Fruit fly (Drosophila melanogaster) whole organism, embryonic: ENCODE measurements around the gene BORCS6.

Experiments used
- CG10274 ChIP-seq: fragments of 200-800 bp; sonication (Bioruptor generic); optimal IDR thresholded peaks from 3 replicates; lab custom pipeline; 2017; ENCODE audit warnings: missing biosample characterization, mild to moderate bottlenecking, missing genetic modification characterization
- CG10462 ChIP-seq: fragments of 200-800 bp; sonication (Bioruptor generic); optimal IDR thresholded peaks from 2 replicates; lab custom pipeline; 2016; ENCODE audit warnings: missing biosample characterization, missing genetic modification characterization
- CG10543 ChIP-seq: fragments of 200-800 bp; sonication (Bioruptor generic); optimal IDR thresholded peaks from 3 replicates; lab custom pipeline; 2017; ENCODE audit warnings: missing biosample characterization, mild to moderate bottlenecking, missing genetic modification characterization, moderate library complexity
- CG11093 ChIP-seq: fragments of 200-800 bp; sonication (Bioruptor generic); IDR thresholded peaks from 3 replicates; pipeline ENCODE4 v1.3.6; 2022; ENCODE audit warnings: missing biosample characterization, missing genetic modification characterization
- CG11456 ChIP-seq: fragments of 200-800 bp; sonication (Bioruptor generic); IDR thresholded peaks from 3 replicates; pipeline ENCODE4 v1.3.6; 2022; ENCODE audit warnings: missing biosample characterization, missing genetic modification characterization
- CG11560 ChIP-seq: fragments of 200-800 bp; sonication (Bioruptor generic); IDR thresholded peaks from 3 replicates; pipeline ENCODE4 v1.3.6; 2022; ENCODE audit warnings: missing biosample characterization, missing genetic modification characterization
- CG12219 ChIP-seq: fragments of 200-800 bp; sonication (Bioruptor generic); optimal IDR thresholded peaks from 3 replicates; lab custom pipeline; 2018; ENCODE audit warnings: missing biosample characterization, mild to moderate bottlenecking, missing genetic modification characterization
- CG12744 ChIP-seq: fragments of 200-800 bp; sonication (Bioruptor generic); optimal IDR thresholded peaks from 2 replicates; lab custom pipeline; 2016; ENCODE audit warnings: missing biosample characterization, missing genetic modification characterization
- CG12769 ChIP-seq: fragments of 200-800 bp; sonication (Bioruptor generic); optimal IDR thresholded peaks from 2 replicates; lab custom pipeline; 2019; ENCODE audit warnings: missing biosample characterization, mild to moderate bottlenecking, missing genetic modification characterization, moderate library complexity
- CG17359 ChIP-seq: fragments of 200-800 bp; sonication (Bioruptor generic); optimal IDR thresholded peaks from 3 replicates; lab custom pipeline; 2018; ENCODE audit warnings: missing biosample characterization, mild to moderate bottlenecking, missing genetic modification characterization, moderate library complexity
- CG5180 ChIP-seq: fragments of 200-800 bp; sonication (Bioruptor generic); optimal IDR thresholded peaks from 3 replicates; lab custom pipeline; 2017; ENCODE audit warnings: missing biosample characterization, missing genetic modification characterization, mild to moderate bottlenecking, moderate library complexity, missing genetic modification reagents
- CG6689 ChIP-seq: fragments of 200-800 bp; sonication (Bioruptor generic); IDR thresholded peaks from 2 replicates; pipeline ENCODE4 v1.3.6; 2022; ENCODE audit warnings: missing biosample characterization, missing genetic modification characterization
- CG7556 ChIP-seq: fragments of 200-800 bp; sonication (Bioruptor generic); optimal IDR thresholded peaks from 2 replicates; lab custom pipeline; 2017; ENCODE audit warnings: missing biosample characterization, mild to moderate bottlenecking, missing genetic modification characterization
- CG7963 ChIP-seq: fragments of 200-800 bp; sonication (Bioruptor generic); IDR thresholded peaks from 3 replicates; pipeline ENCODE4 v1.3.6; 2022; ENCODE audit warnings: missing biosample characterization, missing genetic modification characterization; ENCODE audit not compliant: partially characterized antibody
- CTCF ChIP-seq: fragments of 200-800 bp; sonication (Bioruptor generic); optimal IDR thresholded peaks from 2 replicates; lab custom pipeline; 2017; ENCODE audit warnings: missing biosample characterization, mild to moderate bottlenecking, missing genetic modification characterization, moderate library complexity
- D19B ChIP-seq: fragments of 200-800 bp; sonication (Bioruptor generic); optimal IDR thresholded peaks from 2 replicates; lab custom pipeline; 2017; ENCODE audit warnings: missing biosample characterization, mild to moderate bottlenecking, missing genetic modification characterization
- Dfd ChIP-seq, 2 experiments: fragments of >200 bp; optimal IDR thresholded peaks; 2 replicates each; lab custom pipeline; 2017; ENCODE audit warnings: missing biosample characterization in 2 of 2, missing genetic modification characterization in 2 of 2
- Ets97D ChIP-seq: fragments of 200-800 bp; sonication (Bioruptor generic); optimal IDR thresholded peaks from 3 replicates; lab custom pipeline; 2016; ENCODE audit warnings: missing biosample characterization, missing genetic modification characterization
- H2.0 ChIP-seq: fragments of 200-800 bp; sonication (Bioruptor generic); IDR thresholded peaks from 2 replicates; pipeline ENCODE4 v1.3.6; 2022; ENCODE audit warnings: missing biosample characterization, missing genetic modification characterization
- HmgZ ChIP-seq: fragments of 200-800 bp; sonication (Bioruptor generic); optimal IDR thresholded peaks from 2 replicates; lab custom pipeline; 2018; ENCODE audit warnings: missing biosample characterization, mild to moderate bottlenecking, missing genetic modification characterization
- Hmr ChIP-seq: fragments of 200-800 bp; sonication (Bioruptor generic); optimal IDR thresholded peaks from 3 replicates; lab custom pipeline; 2017; ENCODE audit warnings: mild to moderate bottlenecking, missing biosample characterization, missing genetic modification reagents, missing genetic modification characterization
- Hr39 ChIP-seq: fragments of >200 bp; optimal IDR thresholded peaks from 2 replicates; lab custom pipeline; 2017
- Med ChIP-seq: fragments of 200-800 bp; sonication (Bioruptor generic); peaks from one replicate; lab custom pipeline; 2016; ENCODE audit warnings: missing biosample characterization, missing genetic modification characterization, mild to moderate bottlenecking, inconsistent platforms, moderate library complexity
- Pdp1 ChIP-seq, 2 experiments: fragments of 200-800 bp; sonication (Bioruptor generic); optimal IDR thresholded peaks; 3 replicates each; lab custom pipeline; 2016; ENCODE audit warnings: missing biosample characterization in 2 of 2, missing genetic modification characterization in 2 of 2, mild to moderate bottlenecking in 1 of 2, moderate library complexity in 1 of 2
- Rx ChIP-seq: fragments of 200-800 bp; sonication (Bioruptor generic); IDR thresholded peaks from 2 replicates; pipeline ENCODE4 v1.3.6; 2022; ENCODE audit warnings: missing biosample characterization, missing genetic modification characterization
- Sin3A ChIP-seq: fragments of >200 bp; optimal IDR thresholded peaks from 2 replicates; lab custom pipeline; 2018
- amos ChIP-seq: fragments of 200-800 bp; sonication (Bioruptor generic); IDR thresholded peaks from 2 replicates; pipeline ENCODE4 v1.3.6; 2022; ENCODE audit warnings: missing biosample characterization, missing genetic modification characterization; ENCODE audit not compliant: partially characterized antibody
- chn ChIP-seq: fragments of 200-800 bp; sonication (Bioruptor generic); optimal IDR thresholded peaks from 2 replicates; lab custom pipeline; 2016; ENCODE audit warnings: missing biosample characterization, missing genetic modification characterization
- crol ChIP-seq: fragments of 200-800 bp; sonication (Bioruptor generic); IDR thresholded peaks from 2 replicates; pipeline ENCODE4 v1.3.6; 2022; ENCODE audit warnings: missing biosample characterization, missing genetic modification characterization
- dpn ChIP-seq, 2 experiments: fragments of 200-800 bp; sonication (Bioruptor generic); optimal IDR thresholded peaks; 3 replicates each; lab custom pipeline; 2016; ENCODE audit warnings: missing biosample characterization in 2 of 2, missing genetic modification characterization in 2 of 2
- en ChIP-seq: fragments of 200-800 bp; sonication (Bioruptor generic); optimal IDR thresholded peaks from 2 replicates; lab custom pipeline; 2016; ENCODE audit warnings: missing biosample characterization, missing genetic modification characterization
- exex ChIP-seq: fragments of 200-800 bp; sonication (Bioruptor generic); optimal IDR thresholded peaks from 4 replicates; lab custom pipeline; 2018; ENCODE audit warnings: missing biosample characterization, mild to moderate bottlenecking, missing genetic modification characterization, moderate library complexity
- grn ChIP-seq: fragments of 200-800 bp; sonication (Bioruptor generic); optimal IDR thresholded peaks from 3 replicates; lab custom pipeline; 2017; ENCODE audit warnings: missing biosample characterization, missing genetic modification characterization
- gsb-n ChIP-seq: fragments of 200-800 bp; sonication (Bioruptor generic); optimal IDR thresholded peaks from 3 replicates; lab custom pipeline; 2018; ENCODE audit warnings: missing biosample characterization, mild to moderate bottlenecking, missing genetic modification characterization
- hb ChIP-seq: fragments of 200-800 bp; sonication (Bioruptor generic); IDR thresholded peaks from 3 replicates; pipeline ENCODE4 v1.3.6; 2022; ENCODE audit warnings: missing biosample characterization, missing genetic modification characterization; ENCODE audit not compliant: partially characterized antibody
- kah ChIP-seq: fragments of 200-800 bp; sonication (Bioruptor generic); optimal IDR thresholded peaks from 2 replicates; lab custom pipeline; 2018; ENCODE audit warnings: missing biosample characterization, mild to moderate bottlenecking, missing genetic modification characterization
- lola ChIP-seq, 3 experiments: fragments of >200 bp in 2 of 3; fragments of 200-800 bp in 1 of 3; sonication (Bioruptor generic) in 1 of 3; optimal IDR thresholded peaks; 2 replicates each; lab custom pipeline; 2017 to 2019; ENCODE audit warnings: missing biosample characterization in 3 of 3, missing genetic modification characterization in 3 of 3, mild to moderate bottlenecking in 1 of 3, moderate library complexity in 1 of 3
- luna ChIP-seq: fragments of 200-800 bp; sonication (Bioruptor generic); optimal IDR thresholded peaks from 2 replicates; lab custom pipeline; 2016; ENCODE audit warnings: missing biosample characterization, missing genetic modification characterization
- org-1 ChIP-seq: fragments of 200-800 bp; sonication (Bioruptor generic); optimal IDR thresholded peaks from 2 replicates; lab custom pipeline; 2017; ENCODE audit warnings: missing biosample characterization, missing genetic modification characterization
- pita ChIP-seq: fragments of 200-800 bp; sonication (Bioruptor generic); optimal IDR thresholded peaks from 2 replicates; lab custom pipeline; 2017; ENCODE audit warnings: missing biosample characterization, mild to moderate bottlenecking, missing genetic modification characterization
- sd ChIP-seq: fragments of 200-800 bp; sonication (Bioruptor generic); optimal IDR thresholded peaks from 3 replicates; lab custom pipeline; 2018; ENCODE audit warnings: missing biosample characterization, mild to moderate bottlenecking, missing genetic modification characterization, moderate library complexity
- sr ChIP-seq: fragments of 200-800 bp; sonication (Bioruptor generic); IDR thresholded peaks from 3 replicates; pipeline ENCODE4 v1.3.6; 2022; ENCODE audit warnings: missing biosample characterization, missing genetic modification characterization
- sug ChIP-seq: fragments of 200-800 bp; optimal IDR thresholded peaks from 2 replicates; lab custom pipeline; 2019; ENCODE audit warnings: missing biosample characterization, mild to moderate bottlenecking, missing genetic modification characterization, moderate library complexity
- twi ChIP-seq: fragments of 200-800 bp; optimal IDR thresholded peaks from 2 replicates; lab custom pipeline; 2019; ENCODE audit warnings: missing biosample characterization, mild to moderate bottlenecking, missing genetic modification characterization, moderate library complexity
- zf30C ChIP-seq: fragments of 200-800 bp; sonication (Bioruptor generic); optimal IDR thresholded peaks from 3 replicates; lab custom pipeline; 2018; ENCODE audit warnings: missing biosample characterization, mild to moderate bottlenecking, missing genetic modification characterization
- zfh2 ChIP-seq: fragments of 200-800 bp; sonication (Bioruptor generic); optimal IDR thresholded peaks from 2 replicates; lab custom pipeline; 2016; ENCODE audit warnings: missing biosample characterization, missing genetic modification characterization

The BORCS6 gene

dm6 chr3L:586582-587213 lies 46.0 kb downstream of the BORCS6 start (continued):
- peak; percentile 77 for TF ChIP-seq sr (GFP tag; lab: Robert Waterston, UW)

- peak; percentile 24 for TF ChIP-seq twi (tag; lab: Kevin White, UChicago)
- peak; percentile 54; the same call in 1 of the 2 replicates for TF ChIP-seq crol
- peak; percentile 64 for TF ChIP-seq kah (GFP tag; lab: Kevin White, UChicago)
- peak; percentile 9 for TF ChIP-seq CG10543 (GFP tag; lab: Kevin White, UChicago)
- TF ChIP-seq Med: peak; percentile 37
- peak; percentile 53 for TF ChIP-seq CG12769 (tag; lab: Kevin White, UChicago)
- no peak for TF ChIP-seq lola (GFP tag; optimal IDR thresholded peaks at IDR 0.05; lab: Kevin White, UChicago)
- no peak for TF ChIP-seq Hmr (GFP tag; lab: Kevin White, UChicago)
- TF ChIP-seq sd (tag; lab: Kevin White, UChicago): peak; percentile 49
- TF ChIP-seq CG10274: no peak
Observed at dm6 chr3L:587827-588226, 47.2 kb downstream of the BORCS6 start.

dm6 chr3L:589174-589289 lies 48.4 kb downstream of the BORCS6 start, which contains the start of gene Kah:
Gene Kah, minus strand, starts transcription at chr3L:589274.
- TF ChIP-seq CG11093 (GFP tag; lab: Robert Waterston, UW) (no peak), CG12219 (no peak), zf30C (GFP tag; lab: Kevin White, UChicago) (no peak), CG11560 (tag; lab: Robert Waterston, UW) (no peak), Sin3A (lab: Kevin White, UChicago) (no peak), CG7556 (no peak), HmgZ (tag; lab: Kevin White, UChicago) (no peak), CG17359 (tag; lab: Kevin White, UChicago) (no peak), CTCF (GFP tag; lab: Kevin White, UChicago) (no peak), exex (tag; lab: Kevin White, UChicago) (no peak), pita (GFP tag; lab: Kevin White, UChicago) (no peak), CG11456 (GFP tag; lab: Robert Waterston, UW) (no peak), Dfd (GFP tag; optimal IDR thresholded peaks at IDR 0.05; lab: Kevin White, UChicago) (no peak), CG12744 (GFP tag; lab: Kevin White, UChicago) (no peak), CG6689 (GFP tag; lab: Robert Waterston, UW) (no peak), chn (GFP tag; lab: Kevin White, UChicago) (no peak), sug (tag; lab: Kevin White, UChicago) (no peak), Hr39 (lab: Kevin White, UChicago) (no peak), CG5180 (GFP tag; lab: Kevin White, UChicago) (no peak), dpn (GFP tag; optimal IDR thresholded peaks at IDR 0.05; lab: Kevin White, UChicago) (no peak)

- TF ChIP-seq Pdp1 (GFP tag; optimal IDR thresholded peaks at IDR 0.05; lab: Kevin White, UChicago) (peak; percentile 87 to 92), luna (peak; percentile 15), H2.0 (peak; percentile 92), amos (no peak), CG12769 (tag; lab: Kevin White, UChicago) (peak; percentile 96), zfh2 (peak; percentile 88), en (GFP tag; lab: Kevin White, UChicago) (peak; percentile 87), Rx (GFP tag; lab: Robert Waterston, UW) (peak; percentile 88), org-1 (GFP tag; lab: Kevin White, UChicago) (peak; percentile 86), CG10462 (peak; percentile 57), Ets97D (GFP tag; lab: Kevin White, UChicago) (peak; percentile 56), D19B (GFP tag; lab: Kevin White, UChicago) (peak; percentile 70), CG7963 (no peak), hb (GFP tag; lab: Robert Waterston, UW) (no peak), gsb-n (tag; lab: Kevin White, UChicago) (peak; percentile 82), grn (GFP tag; lab: Kevin White, UChicago) (no peak)
Observed at dm6 chr3L:589290-590281, 48.9 kb downstream of the BORCS6 start.
